Fruit fly (Drosophila melanogaster) Kc167 (cell line): Measurements from ENCODE around the gene CG7990.

ENCODE experiments used
- Myc ChIP-seq: fragments of >200 bp; optimal IDR thresholded peaks from 2 replicates; lab custom pipeline; 2017; ENCODE audit warnings: missing external identifiers
- Sin3A ChIP-seq: fragments of >200 bp; optimal IDR thresholded peaks from 2 replicates; lab custom pipeline; 2018; ENCODE audit warnings: missing external identifiers
- h ChIP-seq: fragments of >200 bp; optimal IDR thresholded peaks from 3 replicates; lab custom pipeline; 2018; ENCODE audit warnings: missing external identifiers
- insv ChIP-seq: fragments of >200 bp; optimal IDR thresholded peaks from 3 replicates; lab custom pipeline; 2018; ENCODE audit warnings: missing external identifiers
- psq ChIP-seq: fragments of >200 bp; optimal IDR thresholded peaks from 2 replicates; lab custom pipeline; 2017; ENCODE audit warnings: missing external identifiers
- ttk ChIP-seq: sonication (Bioruptor generic); optimal IDR thresholded peaks from 2 replicates; lab custom pipeline; 2017; ENCODE audit warnings: missing external identifiers

dm6 chrX:19174092-19174491, 27.7 kb downstream of the CG7990 start:
- TF ChIP-seq Sin3A (no peak), insv (no peak), ttk (lab: Kevin White, UChicago) (no peak), h (lab: Kevin White, UChicago) (no peak), psq (no peak), Myc (lab: Kevin White, UChicago) (no peak)
